Fruit fly (Drosophila melanogaster) whole organism, embryonic: ENCODE data around the gene NimC3.

Experiments
- CG1832 ChIP-seq: fragments of 200-800 bp; sonication (Bioruptor generic); optimal IDR thresholded peaks from 2 replicates; lab custom pipeline; 2017; ENCODE audit warnings: missing biosample characterization, mild to moderate bottlenecking, missing genetic modification characterization, inconsistent platforms
- CG2875 ChIP-seq: fragments of 200-800 bp; sonication (Bioruptor generic); optimal IDR thresholded peaks from 2 replicates; lab custom pipeline; 2017; ENCODE audit warnings: missing biosample characterization, mild to moderate bottlenecking, missing genetic modification characterization, missing genetic modification reagents
- CG30020 ChIP-seq: fragments of 200-800 bp; optimal IDR thresholded peaks from 2 replicates; lab custom pipeline; 2019; ENCODE audit warnings: missing biosample characterization, mild to moderate bottlenecking, missing genetic modification characterization, moderate library complexity
- CG6272 ChIP-seq: fragments of 200-800 bp; sonication (Bioruptor generic); IDR thresholded peaks from 2 replicates; pipeline ENCODE4 v1.3.6; 2022; ENCODE audit warnings: missing biosample characterization, missing genetic modification characterization
- CG7372 ChIP-seq: fragments of 200-800 bp; sonication (Bioruptor generic); IDR thresholded peaks from 2 replicates; pipeline ENCODE4 v1.3.6; 2022; ENCODE audit warnings: missing biosample characterization, missing genetic modification characterization
- Hmr ChIP-seq: fragments of 200-800 bp; sonication (Bioruptor generic); optimal IDR thresholded peaks from 3 replicates; lab custom pipeline; 2017; ENCODE audit warnings: mild to moderate bottlenecking, missing biosample characterization, missing genetic modification reagents, missing genetic modification characterization
- Hsf ChIP-seq: fragments of 200-800 bp; sonication (Bioruptor generic); optimal IDR thresholded peaks from 3 replicates; lab custom pipeline; 2016; ENCODE audit warnings: missing biosample characterization, missing genetic modification characterization
- gce ChIP-seq: fragments of 200-800 bp; sonication (Bioruptor generic); IDR thresholded peaks from 3 replicates; pipeline ENCODE4 v1.3.6; 2022; ENCODE audit warnings: missing biosample characterization, missing genetic modification characterization
- insv ChIP-seq, 2 experiments: fragments of 200-800 bp; sonication (Bioruptor generic); optimal IDR thresholded peaks; 3 replicates each; lab custom pipeline; 2016 to 2018; ENCODE audit warnings: missing biosample characterization in 2 of 2, missing genetic modification characterization in 2 of 2
- slbo ChIP-seq: fragments of 200-800 bp; sonication (Bioruptor generic); IDR thresholded peaks from 2 replicates; pipeline ENCODE4 v1.3.6; 2022; ENCODE audit warnings: missing biosample characterization, missing genetic modification characterization

DNA sequence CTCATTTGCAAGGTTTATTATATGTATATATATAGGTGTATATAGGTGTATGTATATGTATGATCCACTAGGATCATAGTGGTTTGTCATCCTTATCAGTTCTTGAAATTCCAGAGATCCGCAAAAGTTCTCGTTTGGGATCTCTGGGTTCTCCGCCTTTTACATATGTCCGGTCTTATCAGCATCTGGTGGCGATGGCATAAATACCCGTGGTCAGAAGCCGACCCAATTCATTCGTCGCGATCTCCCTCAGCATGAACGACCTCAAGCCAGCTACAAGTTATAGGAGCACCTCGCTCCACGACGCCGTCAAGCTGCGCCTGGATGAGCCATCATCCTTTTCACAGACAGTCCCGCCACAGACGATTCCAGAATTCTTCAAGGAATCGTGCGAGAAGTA, 6.8 kb upstream of the NimC3 start, which contains the start of gene hll:
- no peak for TF ChIP-seq CG6272 (GFP tag; lab: Robert Waterston, UW)
- no peak for TF ChIP-seq CG30020 (tag; lab: Kevin White, UChicago)
- no peak for TF ChIP-seq Hsf (GFP tag; lab: Kevin White, UChicago)
- no peak for TF ChIP-seq CG1832 (GFP tag; lab: Kevin White, UChicago)
- TF ChIP-seq slbo (GFP tag; lab: Robert Waterston, UW) = no peak
- TF ChIP-seq CG7372 (GFP tag; lab: Robert Waterston, UW) = no peak
- TF ChIP-seq insv (GFP tag; optimal IDR thresholded peaks at IDR 0.05; lab: Kevin White, UChicago) = no peak
- no peak for TF ChIP-seq gce (GFP tag; lab: Robert Waterston, UW)
- no peak for TF ChIP-seq Hmr (GFP tag; lab: Kevin White, UChicago)
- TF ChIP-seq CG2875 (GFP tag; lab: Kevin White, UChicago) = no peak
